Fruit fly (Drosophila melanogaster) whole organism: ENCODE results near the gene CG18417.

Source experiments
- Dll ChIP-seq: fragments of >200 bp; optimal IDR thresholded peaks from 2 replicates; lab custom pipeline; 2017
- psq ChIP-seq: fragments of >200 bp; optimal IDR thresholded peaks from 2 replicates; lab custom pipeline; 2017

DNA sequence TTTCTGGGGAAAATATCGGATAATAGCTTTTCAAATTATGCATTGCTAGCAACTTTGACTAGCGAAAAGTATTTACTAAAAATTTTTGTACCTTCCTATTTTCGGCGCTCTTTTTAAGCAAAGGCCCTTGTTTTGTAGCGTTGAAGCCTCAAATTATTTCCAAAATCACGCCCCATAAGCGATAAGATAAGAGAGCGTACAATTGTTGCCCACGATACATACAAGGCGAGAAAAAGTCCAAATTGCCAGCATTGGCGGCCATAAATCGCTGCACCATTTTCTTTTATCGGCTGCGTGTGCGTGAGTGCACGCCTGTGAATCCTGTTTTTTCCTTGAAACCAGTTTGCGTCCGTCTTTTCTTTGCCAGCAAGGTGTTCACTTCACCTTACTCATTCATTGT lies 28.6 kb upstream of the CG18417 start:
- no peak for TF ChIP-seq psq (lab: Kevin White, UChicago)
- TF ChIP-seq Dll (lab: Kevin White, UChicago): no peak
